Fruit fly (Drosophila melanogaster) whole organism, embryonic: ENCODE data around the gene Lamtor4.

Experiments
- Abd-B ChIP-seq: fragments of 200-800 bp; sonication (Bioruptor generic); optimal IDR thresholded peaks from 2 replicates; lab custom pipeline; 2018; ENCODE audit warnings: missing biosample characterization, mild to moderate bottlenecking, missing genetic modification characterization, moderate library complexity
- Awh ChIP-seq: fragments of 200-800 bp; sonication (Bioruptor generic); IDR thresholded peaks from 2 replicates; pipeline ENCODE4, ENCODE4 v1.3.6; 2022; ENCODE audit warnings: missing biosample characterization, missing genetic modification characterization
- Blimp-1 ChIP-seq: fragments of 200-800 bp; sonication (Bioruptor generic); optimal IDR thresholded peaks from 3 replicates; lab custom pipeline; 2018; ENCODE audit warnings: missing biosample characterization, missing genetic modification characterization, mild to moderate bottlenecking, moderate library complexity, missing genetic modification reagents
- CG12219 ChIP-seq: fragments of 200-800 bp; sonication (Bioruptor generic); optimal IDR thresholded peaks from 3 replicates; lab custom pipeline; 2018; ENCODE audit warnings: missing biosample characterization, mild to moderate bottlenecking, missing genetic modification characterization
- CG12236 ChIP-seq: fragments of 200-800 bp; sonication (Bioruptor generic); optimal IDR thresholded peaks from 2 replicates; lab custom pipeline; 2016; ENCODE audit warnings: missing biosample characterization, missing genetic modification characterization
- CG12299 ChIP-seq: fragments of 200-800 bp; sonication (Bioruptor generic); optimal IDR thresholded peaks from 2 replicates; lab custom pipeline; 2018; ENCODE audit warnings: missing biosample characterization, mild to moderate bottlenecking, missing genetic modification characterization
- CG12391 ChIP-seq: fragments of 200-800 bp; sonication (Bioruptor generic); optimal IDR thresholded peaks from 3 replicates; lab custom pipeline; 2018; ENCODE audit warnings: missing biosample characterization, mild to moderate bottlenecking, missing genetic modification characterization, moderate library complexity
- CG13424 ChIP-seq: fragments of 200-800 bp; sonication (Bioruptor generic); optimal IDR thresholded peaks from 2 replicates; lab custom pipeline; 2019; ENCODE audit warnings: missing biosample characterization, mild to moderate bottlenecking, missing genetic modification characterization, moderate library complexity
- CG14965 ChIP-seq: fragments of 200-800 bp; sonication (Bioruptor generic); optimal IDR thresholded peaks from 2 replicates; lab custom pipeline; 2016; ENCODE audit warnings: missing biosample characterization, missing genetic modification characterization, borderline replicate concordance
- CG1603 ChIP-seq: fragments of 200-800 bp; sonication (Bioruptor generic); optimal IDR thresholded peaks from 2 replicates; lab custom pipeline; 2019; ENCODE audit warnings: missing biosample characterization, mild to moderate bottlenecking, missing genetic modification characterization, moderate library complexity
- CG16863 ChIP-seq: fragments of 200-800 bp; sonication (Bioruptor generic); optimal IDR thresholded peaks from 3 replicates; lab custom pipeline; 2016; ENCODE audit warnings: missing biosample characterization, missing genetic modification characterization
- CG17328 ChIP-seq: fragments of 200-800 bp; sonication (Bioruptor generic); IDR thresholded peaks from 2 replicates; pipeline ENCODE4 v1.3.6; 2022; ENCODE audit warnings: missing biosample characterization, missing genetic modification characterization
- CG2712 ChIP-seq: fragments of 200-800 bp; optimal IDR thresholded peaks from 3 replicates; lab custom pipeline; 2019; ENCODE audit warnings: missing biosample characterization, mild to moderate bottlenecking, missing genetic modification characterization, moderate library complexity
- CG32532 ChIP-seq: fragments of 200-800 bp; sonication (Bioruptor generic); IDR thresholded peaks from 2 replicates; pipeline ENCODE4 v1.3.6; 2022; ENCODE audit warnings: missing biosample characterization, missing genetic modification characterization
- CG3726 ChIP-seq: fragments of 200-800 bp; sonication (Bioruptor generic); IDR thresholded peaks from 3 replicates; pipeline ENCODE4, ENCODE4 v1.3.6; 2022; ENCODE audit warnings: missing biosample characterization, missing genetic modification characterization
- CG5180 ChIP-seq: fragments of 200-800 bp; sonication (Bioruptor generic); optimal IDR thresholded peaks from 3 replicates; lab custom pipeline; 2017; ENCODE audit warnings: missing biosample characterization, missing genetic modification characterization, mild to moderate bottlenecking, moderate library complexity, missing genetic modification reagents
- CG6791 ChIP-seq: fragments of 200-800 bp; sonication (Bioruptor generic); IDR thresholded peaks from 3 replicates; pipeline ENCODE4 v1.3.6; 2022; ENCODE audit warnings: missing biosample characterization, missing genetic modification characterization; ENCODE audit not compliant: partially characterized antibody
- CG7745 ChIP-seq: fragments of 200-800 bp; sonication (Bioruptor generic); optimal IDR thresholded peaks from 2 replicates; lab custom pipeline; 2018; ENCODE audit warnings: missing biosample characterization, mild to moderate bottlenecking, missing genetic modification characterization, moderate library complexity
- CG8388 ChIP-seq: fragments of 200-800 bp; sonication (Bioruptor generic); optimal IDR thresholded peaks from 2 replicates; lab custom pipeline; 2019; ENCODE audit warnings: missing biosample characterization, mild to moderate bottlenecking, missing genetic modification characterization, moderate library complexity
- CG9609 ChIP-seq: fragments of 200-800 bp; sonication (Bioruptor generic); optimal IDR thresholded peaks from 3 replicates; lab custom pipeline; 2016; ENCODE audit warnings: missing biosample characterization, missing genetic modification characterization
- CG9727 ChIP-seq: fragments of 200-800 bp; sonication (Bioruptor generic); optimal IDR thresholded peaks from 3 replicates; lab custom pipeline; 2017; ENCODE audit warnings: missing biosample characterization, mild to moderate bottlenecking, missing genetic modification characterization
- HLH3B ChIP-seq: fragments of 200-800 bp; sonication (Bioruptor generic); IDR thresholded peaks from 2 replicates; pipeline ENCODE4 v1.3.6; 2022; ENCODE audit warnings: missing biosample characterization, missing genetic modification characterization
- Lim3 ChIP-seq: fragments of 200-800 bp; sonication (Bioruptor generic); IDR thresholded peaks from 2 replicates; pipeline ENCODE4 v1.3.6; 2022; ENCODE audit warnings: missing biosample characterization, missing genetic modification characterization
- MBD-R2 ChIP-seq: fragments of 200-800 bp; sonication (Bioruptor generic); IDR thresholded peaks from 2 replicates; pipeline ENCODE4 v1.3.6; 2022; ENCODE audit warnings: missing biosample characterization, missing genetic modification characterization
- Mes4 ChIP-seq: fragments of 200-800 bp; sonication (Bioruptor generic); optimal IDR thresholded peaks from 2 replicates; lab custom pipeline; 2016; ENCODE audit warnings: missing biosample characterization, missing genetic modification characterization
- Myb ChIP-seq: fragments of 200-800 bp; sonication (Bioruptor generic); optimal IDR thresholded peaks from 2 replicates; lab custom pipeline; 2016; ENCODE audit warnings: missing biosample characterization, missing genetic modification characterization
- abd-A ChIP-seq: fragments of 200-800 bp; sonication (Bioruptor generic); optimal IDR thresholded peaks from 3 replicates; lab custom pipeline; 2019; ENCODE audit warnings: missing biosample characterization, mild to moderate bottlenecking, missing genetic modification characterization, moderate library complexity
- al ChIP-seq: fragments of 200-800 bp; sonication (Bioruptor generic); IDR thresholded peaks from 2 replicates; pipeline ENCODE4 v1.3.6; 2022; ENCODE audit warnings: missing biosample characterization, missing genetic modification characterization
- bsh ChIP-seq, 2 experiments: fragments of 200-800 bp; sonication (Bioruptor generic); optimal IDR thresholded peaks; 2 replicates each; lab custom pipeline; 2017 to 2018; ENCODE audit warnings: mild to moderate bottlenecking in 2 of 2, missing biosample characterization in 2 of 2, missing genetic modification characterization in 2 of 2, moderate library complexity in 1 of 2
- chinmo ChIP-seq: fragments of 200-800 bp; sonication (Bioruptor generic); IDR thresholded peaks from 4 replicates; pipeline ENCODE4 v1.3.6; 2022; ENCODE audit warnings: missing biosample characterization, missing genetic modification characterization; ENCODE audit not compliant: partially characterized antibody
- chm ChIP-seq: fragments of 200-800 bp; sonication (Bioruptor generic); IDR thresholded peaks from 2 replicates; pipeline ENCODE4 v1.3.6; 2022; ENCODE audit warnings: missing biosample characterization, missing genetic modification characterization
- crol ChIP-seq: fragments of 200-800 bp; sonication (Bioruptor generic); IDR thresholded peaks from 2 replicates; pipeline ENCODE4 v1.3.6; 2022; ENCODE audit warnings: missing biosample characterization, missing genetic modification characterization
- eve ChIP-seq, 2 experiments: fragments of >200 bp; optimal IDR thresholded peaks; 2 replicates each; lab custom pipeline; 2017; ENCODE audit warnings: missing biosample characterization in 2 of 2, missing genetic modification characterization in 2 of 2
- gcm2 ChIP-seq: fragments of 200-800 bp; sonication (Bioruptor generic); optimal IDR thresholded peaks from 2 replicates; lab custom pipeline; 2016; ENCODE audit warnings: missing biosample characterization, missing genetic modification characterization
- gem ChIP-seq: fragments of 200-800 bp; sonication (Bioruptor generic); optimal IDR thresholded peaks from 2 replicates; lab custom pipeline; 2019; ENCODE audit warnings: missing biosample characterization, mild to moderate bottlenecking, missing genetic modification characterization, moderate library complexity
- grau ChIP-seq: fragments of 200-800 bp; optimal IDR thresholded peaks from 3 replicates; lab custom pipeline; 2019; ENCODE audit warnings: missing biosample characterization, mild to moderate bottlenecking, missing genetic modification characterization, moderate library complexity
- gsb-n ChIP-seq: fragments of 200-800 bp; sonication (Bioruptor generic); optimal IDR thresholded peaks from 3 replicates; lab custom pipeline; 2018; ENCODE audit warnings: missing biosample characterization, mild to moderate bottlenecking, missing genetic modification characterization
- hb ChIP-seq: fragments of 200-800 bp; sonication (Bioruptor generic); IDR thresholded peaks from 3 replicates; pipeline ENCODE4 v1.3.6; 2022; ENCODE audit warnings: missing biosample characterization, missing genetic modification characterization; ENCODE audit not compliant: partially characterized antibody
- insv ChIP-seq, 2 experiments: fragments of 200-800 bp; sonication (Bioruptor generic); optimal IDR thresholded peaks; 3 replicates each; lab custom pipeline; 2016 to 2018; ENCODE audit warnings: missing biosample characterization in 2 of 2, missing genetic modification characterization in 2 of 2
- kni ChIP-seq: fragments of 200-800 bp; sonication (Bioruptor generic); optimal IDR thresholded peaks from 3 replicates; lab custom pipeline; 2017; ENCODE audit warnings: mild to moderate bottlenecking, missing biosample characterization, missing genetic modification reagents, missing genetic modification characterization
- lola ChIP-seq, 3 experiments: fragments of >200 bp in 2 of 3; fragments of 200-800 bp in 1 of 3; sonication (Bioruptor generic) in 1 of 3; optimal IDR thresholded peaks; 2 replicates each; lab custom pipeline; 2017 to 2019; ENCODE audit warnings: missing biosample characterization in 3 of 3, missing genetic modification characterization in 3 of 3, mild to moderate bottlenecking in 1 of 3, moderate library complexity in 1 of 3
- oc ChIP-seq: fragments of 200-800 bp; sonication (Bioruptor generic); optimal IDR thresholded peaks from 2 replicates; lab custom pipeline; 2018; ENCODE audit warnings: missing biosample characterization, mild to moderate bottlenecking, missing genetic modification characterization, moderate library complexity
- onecut ChIP-seq: fragments of 200-800 bp; sonication (Bioruptor generic); IDR thresholded peaks from 2 replicates; pipeline ENCODE4 v1.3.6; 2022; ENCODE audit warnings: missing biosample characterization, missing genetic modification characterization
- sc ChIP-seq, 3 experiments: fragments of >200 bp in 2 of 3; fragments of 200-800 bp in 1 of 3; sonication (Bioruptor generic) in 1 of 3; optimal IDR thresholded peaks; 2 replicates in 2 of 3; 3 replicates in 1 of 3; lab custom pipeline; 2017; ENCODE audit warnings: mild to moderate bottlenecking in 1 of 3, missing biosample characterization in 1 of 3, missing genetic modification characterization in 1 of 3, missing genetic modification reagents in 1 of 3
- sens ChIP-seq: fragments of 200-800 bp; sonication (Bioruptor generic); peaks from one replicate; lab custom pipeline; 2016; ENCODE audit warnings: missing biosample characterization, missing genetic modification characterization
- sisA ChIP-seq: fragments of 200-800 bp; sonication (Bioruptor generic); IDR thresholded peaks from 2 replicates; pipeline ENCODE4 v1.3.6; 2022; ENCODE audit warnings: missing biosample characterization, missing genetic modification characterization
- slp2 ChIP-seq: fragments of 200-800 bp; sonication (Bioruptor generic); optimal IDR thresholded peaks from 2 replicates; lab custom pipeline; 2016; ENCODE audit warnings: missing biosample characterization, missing genetic modification characterization
- sna ChIP-seq: fragments of 200-800 bp; sonication (Bioruptor generic); IDR thresholded peaks from 2 replicates; pipeline ENCODE4 v1.3.6; 2022; ENCODE audit warnings: missing biosample characterization, missing genetic modification characterization; ENCODE audit not compliant: partially characterized antibody
- unpg ChIP-seq: fragments of 200-800 bp; sonication (Bioruptor generic); optimal IDR thresholded peaks from 3 replicates; lab custom pipeline; 2018; ENCODE audit warnings: missing biosample characterization, mild to moderate bottlenecking, missing genetic modification characterization, moderate library complexity
- zen ChIP-seq: fragments of 200-800 bp; sonication (Bioruptor generic); optimal IDR thresholded peaks from 3 replicates; lab custom pipeline; 2018; ENCODE audit warnings: missing biosample characterization, mild to moderate bottlenecking, missing genetic modification characterization, moderate library complexity

The Lamtor4 gene

dm6 chr3L:3875004-3875403 is 21.7 kb upstream of the Lamtor4 start (continued):
- 0 out of 2 replicates have a peak, but pooled peaks have one; percentile 34 for TF ChIP-seq sisA (GFP tag; lab: Robert Waterston, UW)
- TF ChIP-seq chm (GFP tag; lab: Robert Waterston, UW), result no peak
- TF ChIP-seq insv (GFP tag; optimal IDR thresholded peaks at IDR 0.05; lab: Kevin White, UChicago), result no peak
- TF ChIP-seq grau, result peak; percentile 53
- peak; percentile 47 for TF ChIP-seq CG1603 (tag; lab: Kevin White, UChicago)
- peak; percentile 14 for TF ChIP-seq CG9609 (GFP tag; lab: Kevin White, UChicago)
- TF ChIP-seq CG2712 (tag; lab: Kevin White, UChicago), result peak; percentile 69
- TF ChIP-seq gsb-n (tag; lab: Kevin White, UChicago), result peak; percentile 61
- TF ChIP-seq hb (GFP tag; lab: Robert Waterston, UW), result no peak
- peak; percentile 72 for TF ChIP-seq gem
- no peak for TF ChIP-seq CG7745 (tag; lab: Kevin White, UChicago)
- no peak for TF ChIP-seq CG5180 (GFP tag; lab: Kevin White, UChicago)
- TF ChIP-seq lola (GFP tag; optimal IDR thresholded peaks at IDR 0.05; lab: Kevin White, UChicago), result peak in 1 of 3 experiments; percentile 80
- TF ChIP-seq CG12299 (tag; lab: Kevin White, UChicago), result no peak
- peak; percentile 92 for TF ChIP-seq sens (GFP tag; lab: Kevin White, UChicago)
- TF ChIP-seq CG8388 (GFP tag; lab: Kevin White, UChicago), result peak; percentile 63
- TF ChIP-seq CG13424 (tag; lab: Kevin White, UChicago), result peak; percentile 30
- TF ChIP-seq CG12391, result peak; percentile 50
- TF ChIP-seq CG12219 (GFP tag; lab: Kevin White, UChicago), result peak; percentile 26
- TF ChIP-seq unpg (GFP tag; lab: Kevin White, UChicago), result peak; percentile 44
- TF ChIP-seq CG14965, result peak; percentile 7
- no peak for TF ChIP-seq gcm2 (GFP tag; lab: Kevin White, UChicago)
- TF ChIP-seq sc (optimal IDR thresholded peaks at IDR 0.05; lab: Kevin White, UChicago), result no peak
- peak; percentile 8 for TF ChIP-seq sc (GFP tag; optimal IDR thresholded peaks at IDR 0.05; lab: Kevin White, UChicago)
- TF ChIP-seq Mes4 (GFP tag; lab: Kevin White, UChicago), result peak; percentile 53
- TF ChIP-seq CG32532 (GFP tag; lab: Robert Waterston, UW), result no peak
- peak; percentile 65 for TF ChIP-seq CG9727 (GFP tag; lab: Kevin White, UChicago)
- peak; percentile 33 for TF ChIP-seq Blimp-1 (GFP tag; lab: Kevin White, UChicago)
- TF ChIP-seq bsh (GFP tag; optimal IDR thresholded peaks at IDR 0.05; lab: Kevin White, UChicago), result peak in 1 of 2 experiments; percentile 75
- no peak for TF ChIP-seq al (GFP tag; lab: Robert Waterston, UW)
- no peak for TF ChIP-seq sna (GFP tag; lab: Robert Waterston, UW)
- TF ChIP-seq Abd-B (GFP tag; lab: Kevin White, UChicago), result peak; percentile 10
- peak; percentile 41 for TF ChIP-seq zen
- no peak for TF ChIP-seq CG6791 (GFP tag; lab: Robert Waterston, UW)
- TF ChIP-seq CG3726, result no peak
- TF ChIP-seq CG12236 (GFP tag; lab: Kevin White, UChicago), result peak; percentile 16
- TF ChIP-seq CG16863 (GFP tag; lab: Kevin White, UChicago), result peak; percentile 38

DNA sequence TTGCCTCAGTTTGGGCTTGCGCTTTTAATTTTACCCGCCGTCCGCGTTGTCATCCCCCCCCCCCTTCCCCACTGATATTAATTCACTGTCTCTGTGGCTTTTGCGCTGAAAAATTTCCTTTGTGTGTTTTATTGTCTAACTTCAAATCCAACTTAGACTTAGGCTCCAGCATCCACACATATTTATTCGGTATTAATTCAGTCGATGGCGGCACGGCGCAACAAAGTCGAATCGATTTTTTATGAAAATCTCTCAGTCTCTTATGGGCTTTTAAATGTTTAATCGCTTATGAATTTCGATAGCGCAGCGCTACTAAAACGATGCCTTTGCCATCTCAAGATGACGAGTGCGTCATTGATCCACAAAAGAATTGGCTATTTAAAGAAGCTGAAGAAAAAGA is 20.7 kb upstream of the Lamtor4 start:
- TF ChIP-seq CG17328 (GFP tag; lab: Robert Waterston, UW), result no peak
- TF ChIP-seq Lim3 (GFP tag; lab: Robert Waterston, UW), result no peak
- no peak for TF ChIP-seq HLH3B (GFP tag; lab: Robert Waterston, UW)
- peak; percentile 57 for TF ChIP-seq abd-A (tag; lab: Kevin White, UChicago)
- TF ChIP-seq Myb (GFP tag; lab: Kevin White, UChicago), result no peak
- peak; percentile 67; the same call in 1 of the 2 replicates for TF ChIP-seq Awh (GFP tag; lab: Robert Waterston, UW)
- TF ChIP-seq oc (tag; lab: Kevin White, UChicago), result peak; percentile 51
- no peak for TF ChIP-seq slp2 (GFP tag; lab: Kevin White, UChicago)
- 0 out of 4 replicates have a peak, but pooled peaks have one; percentile 60 for TF ChIP-seq chinmo (GFP tag; lab: Robert Waterston, UW)
- peak in 1 of 2 experiments; percentile 23 for TF ChIP-seq eve (GFP tag; optimal IDR thresholded peaks at IDR 0.05; lab: Kevin White, UChicago)
- TF ChIP-seq onecut (GFP tag; lab: Robert Waterston, UW), result peak; percentile 37
- TF ChIP-seq kni (GFP tag; lab: Kevin White, UChicago), result no peak
- no peak for TF ChIP-seq MBD-R2 (GFP tag; lab: Robert Waterston, UW)
- TF ChIP-seq crol, result peak; percentile 49; the same call in 1 of the 2 replicates
